Fruit fly (Drosophila melanogaster) whole organism, wandering third instar larva: ENCODE data around the gene CG14205.

Source experiments
- Abd-B ChIP-seq: fragments of >200 bp; optimal IDR thresholded peaks from 2 replicates; lab custom pipeline; 2017; ENCODE audit warnings: missing biosample characterization, missing genetic modification characterization
- Dfd ChIP-seq: fragments of >200 bp; optimal IDR thresholded peaks from 2 replicates; lab custom pipeline; 2017; ENCODE audit warnings: missing biosample characterization, missing genetic modification characterization
- Mio ChIP-seq: sonication (Bioruptor generic); optimal IDR thresholded peaks from 2 replicates; lab custom pipeline; 2016; ENCODE audit warnings: missing biosample characterization, missing genetic modification characterization
- Myc ChIP-seq: fragments of >200 bp; optimal IDR thresholded peaks from 2 replicates; lab custom pipeline; 2017
- N ChIP-seq: fragments of >200 bp; optimal IDR thresholded peaks from 2 replicates; lab custom pipeline; 2018; ENCODE audit warnings: missing biosample characterization, missing external identifiers, missing genetic modification characterization
- psq ChIP-seq: fragments of 200-800 bp; sonication (Bioruptor generic); optimal IDR thresholded peaks from 3 replicates; lab custom pipeline; 2017; ENCODE audit warnings: missing biosample characterization, mild to moderate bottlenecking, missing genetic modification characterization, moderate library complexity
- sv ChIP-seq: fragments of 200-800 bp; sonication (Bioruptor generic); optimal IDR thresholded peaks from 3 replicates; lab custom pipeline; 2016; ENCODE audit warnings: missing biosample characterization, missing genetic modification characterization
- tai ChIP-seq: sonication (Bioruptor generic); optimal IDR thresholded peaks from 2 replicates; lab custom pipeline; 2016; ENCODE audit warnings: missing biosample characterization, missing genetic modification characterization
- usp ChIP-seq: fragments of >200 bp; optimal IDR thresholded peaks from 2 replicates; lab custom pipeline; 2017; ENCODE audit warnings: missing biosample characterization, missing genetic modification characterization

dm6 chrX:19605915-19606314 lies 13.5 kb downstream of the CG14205 start:
- TF ChIP-seq usp (no peak), Abd-B (GFP tag; lab: Kevin White, UChicago) (no peak), psq (GFP tag; lab: Kevin White, UChicago) (no peak), Myc (lab: Kevin White, UChicago) (no peak), N (no peak), Dfd (no peak), tai (GFP tag; lab: Kevin White, UChicago) (no peak), sv (GFP tag; lab: Kevin White, UChicago) (no peak), Mio (GFP tag; lab: Kevin White, UChicago) (no peak)
